Fruit fly (Drosophila melanogaster) whole organism, prepupa: ENCODE measurements around the gene Trx2.

Experiments used
- CG10631 ChIP-seq: fragments of 200-800 bp; sonication (Bioruptor generic); optimal IDR thresholded peaks from 2 replicates; lab custom pipeline; 2016; ENCODE audit warnings: missing biosample characterization, missing genetic modification characterization
- CG10669 ChIP-seq: fragments of 200-800 bp; sonication (Bioruptor generic); optimal IDR thresholded peaks from 3 replicates; lab custom pipeline; 2018; ENCODE audit warnings: missing biosample characterization, mild to moderate bottlenecking, missing genetic modification characterization, moderate library complexity
- CG11294 ChIP-seq: fragments of 200-800 bp; sonication (Bioruptor generic); IDR thresholded peaks from 2 replicates; pipeline ENCODE4 v1.3.6; 2022; ENCODE audit warnings: missing biosample characterization, missing genetic modification characterization
- CG11902 ChIP-seq: fragments of 200-800 bp; sonication (Bioruptor generic); optimal IDR thresholded peaks from 3 replicates; lab custom pipeline; 2016; ENCODE audit warnings: missing biosample characterization, missing genetic modification characterization
- CG15336 ChIP-seq: fragments of 200-800 bp; sonication (Bioruptor generic); IDR thresholded peaks from 2 replicates; pipeline ENCODE4 v1.3.6; 2022; ENCODE audit warnings: missing biosample characterization, missing genetic modification characterization
- CG1621 ChIP-seq: fragments of 200-800 bp; sonication (Bioruptor generic); optimal IDR thresholded peaks from 3 replicates; lab custom pipeline; 2018; ENCODE audit warnings: missing biosample characterization, mild to moderate bottlenecking, missing genetic modification characterization
- CG16779 ChIP-seq: fragments of 200-800 bp; sonication (Bioruptor generic); optimal IDR thresholded peaks from 3 replicates; lab custom pipeline; 2017; ENCODE audit warnings: missing biosample characterization, mild to moderate bottlenecking, missing genetic modification characterization
- CG3032 ChIP-seq: fragments of 200-800 bp; optimal IDR thresholded peaks from 2 replicates; lab custom pipeline; 2019; ENCODE audit warnings: missing biosample characterization, mild to moderate bottlenecking, missing genetic modification characterization, moderate library complexity
- CG31627 ChIP-seq: fragments of 200-800 bp; sonication (Bioruptor generic); optimal IDR thresholded peaks from 3 replicates; lab custom pipeline; 2016; ENCODE audit warnings: missing biosample characterization, missing genetic modification characterization
- CG34406 ChIP-seq: fragments of 200-800 bp; sonication (Bioruptor generic); optimal IDR thresholded peaks from 3 replicates; lab custom pipeline; 2016; ENCODE audit warnings: missing biosample characterization, missing genetic modification characterization
- CG3919 ChIP-seq: fragments of 200-800 bp; sonication (Bioruptor generic); optimal IDR thresholded peaks from 3 replicates; lab custom pipeline; 2016; ENCODE audit warnings: missing biosample characterization, missing genetic modification characterization
- CG4318 ChIP-seq: fragments of 200-800 bp; sonication (Bioruptor generic); optimal IDR thresholded peaks from 3 replicates; lab custom pipeline; 2017; ENCODE audit warnings: missing biosample characterization, mild to moderate bottlenecking, missing genetic modification characterization
- CG6163 ChIP-seq: fragments of 200-800 bp; sonication (Bioruptor generic); IDR thresholded peaks from 3 replicates; pipeline ENCODE4 v1.3.6; 2022; ENCODE audit warnings: missing biosample characterization, missing genetic modification characterization
- CG6276 ChIP-seq: fragments of 200-800 bp; sonication (Bioruptor generic); optimal IDR thresholded peaks from 2 replicates; lab custom pipeline; 2017; ENCODE audit warnings: missing biosample characterization, mild to moderate bottlenecking, missing genetic modification characterization
- CG6792 ChIP-seq: fragments of 200-800 bp; sonication (Bioruptor generic); optimal IDR thresholded peaks from 3 replicates; lab custom pipeline; 2016; ENCODE audit warnings: missing biosample characterization, missing genetic modification characterization
- CG6808 ChIP-seq: fragments of 200-800 bp; sonication (Bioruptor generic); optimal IDR thresholded peaks from 3 replicates; lab custom pipeline; 2017; ENCODE audit warnings: missing biosample characterization, missing genetic modification characterization, mild to moderate bottlenecking, moderate library complexity, missing genetic modification reagents
- CG6854 ChIP-seq: fragments of 200-800 bp; sonication (Bioruptor generic); optimal IDR thresholded peaks from 2 replicates; lab custom pipeline; 2017; ENCODE audit warnings: missing biosample characterization, mild to moderate bottlenecking, missing genetic modification characterization
- CG7368 ChIP-seq: fragments of 200-800 bp; sonication (Bioruptor generic); optimal IDR thresholded peaks from 3 replicates; lab custom pipeline; 2016; ENCODE audit warnings: missing biosample characterization, missing genetic modification characterization
- CG8119 ChIP-seq: fragments of 200-800 bp; sonication (Bioruptor generic); IDR thresholded peaks from 3 replicates; pipeline ENCODE4 v1.3.6; 2022; ENCODE audit warnings: missing biosample characterization, missing genetic modification characterization
- CG8319 ChIP-seq: fragments of 200-800 bp; sonication (Bioruptor generic); optimal IDR thresholded peaks from 3 replicates; lab custom pipeline; 2016; ENCODE audit warnings: missing biosample characterization, missing genetic modification characterization
- Eip75B ChIP-seq: fragments of 200-800 bp; sonication (Bioruptor generic); optimal IDR thresholded peaks from 3 replicates; lab custom pipeline; 2016; ENCODE audit warnings: missing biosample characterization, missing genetic modification characterization
- Eip78C ChIP-seq: fragments of 200-800 bp; sonication (Bioruptor generic); peaks from one replicate; lab custom pipeline; 2016; ENCODE audit warnings: missing biosample characterization, missing genetic modification characterization
- Eip93F ChIP-seq: fragments of 200-800 bp; sonication (Bioruptor generic); optimal IDR thresholded peaks from 2 replicates; lab custom pipeline; 2016; ENCODE audit warnings: missing biosample characterization, mild to moderate bottlenecking, missing genetic modification characterization
- Met ChIP-seq: fragments of 200-800 bp; sonication (Bioruptor generic); optimal IDR thresholded peaks from 3 replicates; lab custom pipeline; 2016; ENCODE audit warnings: missing biosample characterization, missing genetic modification characterization
- OdsH ChIP-seq: fragments of 200-800 bp; sonication (Bioruptor generic); optimal IDR thresholded peaks from 3 replicates; lab custom pipeline; 2016; ENCODE audit warnings: missing biosample characterization, missing genetic modification characterization
- Smox ChIP-seq: fragments of 200-800 bp; sonication (Bioruptor generic); optimal IDR thresholded peaks from 3 replicates; lab custom pipeline; 2016; ENCODE audit warnings: missing biosample characterization, missing genetic modification characterization
- Sox14 ChIP-seq: fragments of 200-800 bp; sonication (Bioruptor generic); optimal IDR thresholded peaks from 3 replicates; lab custom pipeline; 2016; ENCODE audit warnings: missing biosample characterization, missing genetic modification characterization
- achi ChIP-seq: fragments of 200-800 bp; sonication (Bioruptor generic); optimal IDR thresholded peaks from 3 replicates; lab custom pipeline; 2016; ENCODE audit warnings: missing biosample characterization, missing genetic modification characterization
- acj6 ChIP-seq: fragments of 200-800 bp; sonication (Bioruptor generic); optimal IDR thresholded peaks from 3 replicates; lab custom pipeline; 2016; ENCODE audit warnings: missing biosample characterization, missing genetic modification characterization
- dac ChIP-seq: fragments of 200-800 bp; sonication (Bioruptor generic); optimal IDR thresholded peaks from 2 replicates; lab custom pipeline; 2017; ENCODE audit warnings: missing biosample characterization, mild to moderate bottlenecking, missing genetic modification characterization
- eg ChIP-seq: fragments of 200-800 bp; sonication (Bioruptor generic); IDR thresholded peaks from 3 replicates; pipeline ENCODE4 v1.3.6; 2022; ENCODE audit warnings: missing biosample characterization, missing genetic modification characterization
- esn ChIP-seq: fragments of 200-800 bp; sonication (Bioruptor generic); optimal IDR thresholded peaks from 2 replicates; lab custom pipeline; 2016; ENCODE audit warnings: missing biosample characterization, mild to moderate bottlenecking, missing genetic modification characterization, moderate library complexity
- fd59A ChIP-seq: fragments of 200-800 bp; sonication (Bioruptor generic); optimal IDR thresholded peaks from 2 replicates; lab custom pipeline; 2017; ENCODE audit warnings: missing biosample characterization, mild to moderate bottlenecking, missing genetic modification characterization, missing genetic modification reagents
- fd85E ChIP-seq: fragments of 200-800 bp; sonication (Bioruptor generic); optimal IDR thresholded peaks from 3 replicates; lab custom pipeline; 2016; ENCODE audit warnings: missing biosample characterization, missing genetic modification characterization
- fkh ChIP-seq: fragments of 200-800 bp; sonication (Bioruptor generic); optimal IDR thresholded peaks from 3 replicates; lab custom pipeline; 2017; ENCODE audit warnings: missing biosample characterization, mild to moderate bottlenecking, missing genetic modification characterization, moderate library complexity
- lz ChIP-seq: fragments of 200-800 bp; sonication (Bioruptor generic); optimal IDR thresholded peaks from 3 replicates; lab custom pipeline; 2016; ENCODE audit warnings: missing biosample characterization, missing genetic modification characterization
- net ChIP-seq: fragments of 200-800 bp; sonication (Bioruptor generic); optimal IDR thresholded peaks from 3 replicates; lab custom pipeline; 2016; ENCODE audit warnings: missing biosample characterization, missing genetic modification characterization
- pdm3 ChIP-seq: fragments of 200-800 bp; sonication (Bioruptor generic); optimal IDR thresholded peaks from 3 replicates; lab custom pipeline; 2016; ENCODE audit warnings: missing biosample characterization, missing genetic modification characterization
- salr ChIP-seq, 2 experiments: fragments of 200-800 bp; sonication (Bioruptor generic); optimal IDR thresholded peaks; 3 replicates each; lab custom pipeline; 2016 to 2018; ENCODE audit warnings: missing biosample characterization in 2 of 2, missing genetic modification characterization in 2 of 2, mild to moderate bottlenecking in 1 of 2
- spab ChIP-seq: fragments of 200-800 bp; sonication (Bioruptor generic); optimal IDR thresholded peaks from 2 replicates; lab custom pipeline; 2017; ENCODE audit warnings: missing biosample characterization, mild to moderate bottlenecking, missing genetic modification characterization, missing genetic modification reagents
- ss ChIP-seq, 2 experiments: fragments of 200-800 bp; sonication (Bioruptor generic); optimal IDR thresholded peaks; 2 replicates in 1 of 2; 3 replicates in 1 of 2; lab custom pipeline; 2017 to 2018; ENCODE audit warnings: mild to moderate bottlenecking in 2 of 2, missing biosample characterization in 2 of 2, missing genetic modification characterization in 2 of 2, moderate library complexity in 1 of 2
- svp ChIP-seq: fragments of 200-800 bp; sonication (Bioruptor generic); peaks from one replicate; lab custom pipeline; 2016; ENCODE audit warnings: missing biosample characterization, missing genetic modification characterization
- topi ChIP-seq: fragments of 200-800 bp; sonication (Bioruptor generic); optimal IDR thresholded peaks from 3 replicates; lab custom pipeline; 2016; ENCODE audit warnings: missing biosample characterization, missing genetic modification characterization
- vri ChIP-seq: fragments of 200-800 bp; sonication (Bioruptor generic); optimal IDR thresholded peaks from 3 replicates; lab custom pipeline; 2016; ENCODE audit warnings: missing biosample characterization, mild to moderate bottlenecking, missing genetic modification characterization

Trx2 gene

dm6 chr2L:9614674-9615258 is 1.8 kb downstream of the Trx2 start:
- TF ChIP-seq CG7368 (GFP tag; lab: Kevin White, UChicago) (no peak), vri (GFP tag; lab: Kevin White, UChicago) (peak; percentile 51), fkh (GFP tag; lab: Kevin White, UChicago) (peak; percentile 44), svp (GFP tag; lab: Kevin White, UChicago) (peak; percentile 34)
- TF ChIP-seq, all 60 proteins: peak for 3

DNA sequence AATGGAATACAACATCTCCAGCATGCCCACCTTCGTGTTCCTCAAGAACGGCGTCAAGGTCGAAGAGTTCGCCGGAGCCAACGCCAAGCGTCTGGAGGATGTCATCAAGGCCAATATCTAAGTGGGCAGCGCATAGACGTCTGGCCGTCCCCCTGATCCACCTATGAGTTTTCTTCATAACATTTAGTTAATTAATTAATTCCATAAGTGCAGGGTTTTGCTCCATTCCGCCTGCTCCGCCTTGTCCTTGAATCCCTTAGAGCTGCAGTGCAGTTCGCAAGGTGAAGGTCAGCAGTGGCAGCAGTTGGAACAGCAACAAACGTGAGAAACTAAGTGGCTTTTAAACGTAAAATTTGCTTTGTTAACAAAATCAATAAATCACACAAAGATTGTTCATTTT is 2.6 kb downstream of the Trx2 start:
- TF ChIP-seq fd59A (no peak), svp (GFP tag; lab: Kevin White, UChicago) (peak; percentile 72)

dm6 chr2L:9615983-9616519 is 3.1 kb downstream of the Trx2 start, which contains the start of gene GlcAT-S:
Gene GlcAT-S, plus strand, starts transcription at chr2L:9616469.
- TF ChIP-seq fd85E (GFP tag; lab: Kevin White, UChicago) (no peak), ss (GFP tag; optimal IDR thresholded peaks at IDR 0.05; lab: Kevin White, UChicago) (no peak), Eip93F (GFP tag; lab: Kevin White, UChicago) (peak; percentile 15), vri (GFP tag; lab: Kevin White, UChicago) (peak; percentile 90)

DNA sequence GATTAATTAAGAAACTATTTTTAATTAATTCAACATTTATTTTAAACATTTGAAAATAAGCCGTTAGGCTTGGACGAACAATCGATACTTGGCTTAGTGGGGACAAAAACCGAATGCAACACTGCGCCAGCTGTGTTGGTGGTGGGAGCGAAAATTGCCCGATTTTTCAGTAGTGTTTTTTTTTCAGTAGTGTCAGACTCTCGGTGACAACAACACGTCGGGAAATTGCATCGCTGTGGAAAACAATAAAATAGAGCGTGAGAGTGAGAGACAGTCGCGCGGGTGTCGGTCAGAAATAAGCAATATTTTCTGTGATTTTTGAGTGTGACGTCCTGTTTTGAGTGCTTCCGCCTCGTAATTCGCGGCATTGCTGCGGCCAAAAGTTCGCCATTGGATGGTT is 3.7 kb downstream of the Trx2 start:
- TF ChIP-seq esn (GFP tag; lab: Kevin White, UChicago) (peak; percentile 54), CG3032 (tag; lab: Kevin White, UChicago) (no peak), CG11902 (no peak), pdm3 (GFP tag; lab: Kevin White, UChicago) (peak; percentile 29), vri (GFP tag; lab: Kevin White, UChicago) (peak; percentile 73), dac (GFP tag; lab: Kevin White, UChicago) (no peak), CG6792 (GFP tag; lab: Kevin White, UChicago) (peak; percentile 4), Eip78C (GFP tag; lab: Kevin White, UChicago) (peak; percentile 36), acj6 (GFP tag; lab: Kevin White, UChicago) (peak; percentile 1), Smox (GFP tag; lab: Kevin White, UChicago) (peak; percentile 21), achi (GFP tag; lab: Kevin White, UChicago) (peak; percentile 67), Met (GFP tag; lab: Kevin White, UChicago) (peak; percentile 1), CG6163 (GFP tag; lab: Robert Waterston, UW) (peak; percentile 72; the same call in 2 of the 3 replicates), Eip75B (GFP tag; lab: Kevin White, UChicago) (peak; percentile 27), CG6854 (GFP tag; lab: Kevin White, UChicago) (no peak), CG1621 (tag; lab: Kevin White, UChicago) (peak; percentile 45), eg (GFP tag; lab: Robert Waterston, UW) (peak; percentile 71), fd59A (no peak), CG4318 (GFP tag; lab: Kevin White, UChicago) (no peak), CG8319 (GFP tag; lab: Kevin White, UChicago) (no peak), CG8119 (GFP tag; lab: Robert Waterston, UW) (peak; percentile 35; the same call in 1 of the 3 replicates), CG6808 (no peak), salr (GFP tag; optimal IDR thresholded peaks at IDR 0.05; lab: Kevin White, UChicago) (peak in 1 of 2 experiments; percentile 16), CG15336 (GFP tag; lab: Robert Waterston, UW) (peak; percentile 45; the same call in 1 of the 2 replicates), CG3919 (GFP tag; lab: Kevin White, UChicago) (peak; percentile 34), ss (GFP tag; optimal IDR thresholded peaks at IDR 0.05; lab: Kevin White, UChicago) (no peak), CG11294 (GFP tag; lab: Robert Waterston, UW) (peak; percentile 13; the same call in 1 of the 2 replicates), CG6276 (peak; percentile 31), svp (GFP tag; lab: Kevin White, UChicago) (peak; percentile 67), CG34406 (peak; percentile 11), CG10631 (GFP tag; lab: Kevin White, UChicago) (no peak), lz (GFP tag; lab: Kevin White, UChicago) (peak; percentile 29), CG10669 (GFP tag; lab: Kevin White, UChicago) (no peak), Sox14 (GFP tag; lab: Kevin White, UChicago) (peak; percentile 22), topi (GFP tag; lab: Kevin White, UChicago) (no peak), net (GFP tag; lab: Kevin White, UChicago) (no peak), spab (GFP tag; lab: Kevin White, UChicago) (no peak), OdsH (peak; percentile 18), CG16779 (peak; percentile 49), CG31627 (GFP tag; lab: Kevin White, UChicago) (peak; percentile 32)
